Fruit fly (Drosophila melanogaster): ENCODE results near the gene CG2772.

- TF ChIP-seq CTCF (optimal IDR thresholded peaks at IDR 0.05) (peak in 1 of 2 experiments; percentile 27), CG8478 (optimal IDR thresholded peaks at IDR 0.05) (no peak)
Measured at dm6 chr2L:3465918-3466727, 20.3 kb downstream of the CG2772 start, which contains the start of the genes msl-2 and ND-PDSW.

Measured in S2 (cell line).